Fruit fly (Drosophila melanogaster) whole organism, embryonic: ENCODE data around the gene Obp73a.

ENCODE experiments used
- CG10147 ChIP-seq: fragments of 200-800 bp; sonication (Bioruptor generic); optimal IDR thresholded peaks from 2 replicates; lab custom pipeline; 2019; ENCODE audit warnings: missing biosample characterization, mild to moderate bottlenecking, missing genetic modification characterization, moderate library complexity
- CG10267 ChIP-seq: fragments of 200-800 bp; sonication (Bioruptor generic); optimal IDR thresholded peaks from 2 replicates; lab custom pipeline; 2018; ENCODE audit warnings: missing biosample characterization, mild to moderate bottlenecking, missing genetic modification characterization, moderate library complexity
- CG11456 ChIP-seq: fragments of 200-800 bp; sonication (Bioruptor generic); IDR thresholded peaks from 3 replicates; pipeline ENCODE4 v1.3.6; 2022; ENCODE audit warnings: missing biosample characterization, missing genetic modification characterization
- CG12071 ChIP-seq: fragments of 200-800 bp; sonication (Bioruptor generic); optimal IDR thresholded peaks from 3 replicates; lab custom pipeline; 2018; ENCODE audit warnings: missing biosample characterization, mild to moderate bottlenecking, missing genetic modification characterization
- CG1233 ChIP-seq: fragments of 200-800 bp; sonication (Bioruptor generic); optimal IDR thresholded peaks from 4 replicates; lab custom pipeline; 2018; ENCODE audit warnings: missing biosample characterization, mild to moderate bottlenecking, missing genetic modification characterization
- CG13775 ChIP-seq: fragments of 200-800 bp; sonication (Bioruptor generic); optimal IDR thresholded peaks from 3 replicates; lab custom pipeline; 2017; ENCODE audit warnings: missing biosample characterization, mild to moderate bottlenecking, missing genetic modification characterization
- CG14441 ChIP-seq: fragments of 200-800 bp; sonication (Bioruptor generic); IDR thresholded peaks from 2 replicates; pipeline ENCODE4 v1.3.6; 2022; ENCODE audit warnings: missing biosample characterization, missing genetic modification characterization
- CG1529 ChIP-seq: fragments of 200-800 bp; sonication (Bioruptor generic); optimal IDR thresholded peaks from 3 replicates; lab custom pipeline; 2018; ENCODE audit warnings: missing biosample characterization, missing genetic modification characterization
- CG15601 ChIP-seq: fragments of 200-800 bp; sonication (Bioruptor generic); optimal IDR thresholded peaks from 3 replicates; lab custom pipeline; 2019; ENCODE audit warnings: missing biosample characterization, mild to moderate bottlenecking, missing genetic modification characterization, moderate library complexity
- CG17359 ChIP-seq: fragments of 200-800 bp; sonication (Bioruptor generic); optimal IDR thresholded peaks from 3 replicates; lab custom pipeline; 2018; ENCODE audit warnings: missing biosample characterization, mild to moderate bottlenecking, missing genetic modification characterization, moderate library complexity
- CG1792 ChIP-seq: fragments of 200-800 bp; sonication (Bioruptor generic); optimal IDR thresholded peaks from 2 replicates; lab custom pipeline; 2016; ENCODE audit warnings: missing biosample characterization, missing genetic modification characterization
- CG18262 ChIP-seq: fragments of 200-800 bp; optimal IDR thresholded peaks from 3 replicates; lab custom pipeline; 2019; ENCODE audit warnings: missing biosample characterization, mild to moderate bottlenecking, missing genetic modification characterization, moderate library complexity
- CG2712 ChIP-seq: fragments of 200-800 bp; optimal IDR thresholded peaks from 3 replicates; lab custom pipeline; 2019; ENCODE audit warnings: missing biosample characterization, mild to moderate bottlenecking, missing genetic modification characterization, moderate library complexity
- CG31441 ChIP-seq: fragments of 200-800 bp; sonication (Bioruptor generic); IDR thresholded peaks from 2 replicates; pipeline ENCODE4 v1.3.6; 2022; ENCODE audit warnings: missing biosample characterization, missing genetic modification characterization
- CG34422 ChIP-seq: fragments of 200-800 bp; sonication (Bioruptor generic); IDR thresholded peaks from 3 replicates; pipeline ENCODE4 v1.3.6; 2022; ENCODE audit warnings: missing biosample characterization, missing genetic modification characterization
- CG3838 ChIP-seq: fragments of 200-800 bp; sonication (Bioruptor generic); optimal IDR thresholded peaks from 3 replicates; lab custom pipeline; 2016; ENCODE audit warnings: missing biosample characterization, missing genetic modification characterization
- CG4282 ChIP-seq: fragments of 200-800 bp; sonication (Bioruptor generic); optimal IDR thresholded peaks from 2 replicates; lab custom pipeline; 2016; ENCODE audit warnings: missing biosample characterization, missing genetic modification characterization
- CG4820 ChIP-seq: fragments of 200-800 bp; sonication (Bioruptor generic); optimal IDR thresholded peaks from 3 replicates; lab custom pipeline; 2016; ENCODE audit warnings: missing biosample characterization, missing genetic modification characterization
- CG6683 ChIP-seq: fragments of 200-800 bp; sonication (Bioruptor generic); optimal IDR thresholded peaks from 2 replicates; lab custom pipeline; 2017; ENCODE audit warnings: missing biosample characterization, mild to moderate bottlenecking, missing genetic modification characterization, missing genetic modification reagents
- CG6689 ChIP-seq: fragments of 200-800 bp; sonication (Bioruptor generic); IDR thresholded peaks from 2 replicates; pipeline ENCODE4 v1.3.6; 2022; ENCODE audit warnings: missing biosample characterization, missing genetic modification characterization
- CG7786 ChIP-seq: fragments of 200-800 bp; sonication (Bioruptor generic); optimal IDR thresholded peaks from 2 replicates; lab custom pipeline; 2016; ENCODE audit warnings: missing biosample characterization, missing genetic modification characterization
- CG7839 ChIP-seq: fragments of 200-800 bp; sonication (Bioruptor generic); optimal IDR thresholded peaks from 3 replicates; lab custom pipeline; 2018; ENCODE audit warnings: missing biosample characterization, mild to moderate bottlenecking, missing genetic modification characterization, moderate library complexity
- CkIIα-i1 ChIP-seq: fragments of 200-800 bp; sonication (Bioruptor generic); IDR thresholded peaks from 2 replicates; pipeline ENCODE4 v1.3.6; 2022; ENCODE audit warnings: missing biosample characterization, missing genetic modification characterization
- CoRest ChIP-seq: fragments of 200-800 bp; sonication (Bioruptor generic); optimal IDR thresholded peaks from 3 replicates; lab custom pipeline; 2018; ENCODE audit warnings: missing biosample characterization, mild to moderate bottlenecking, missing genetic modification characterization, moderate library complexity
- Dek ChIP-seq: fragments of 200-800 bp; sonication (Bioruptor generic); optimal IDR thresholded peaks from 3 replicates; lab custom pipeline; 2019; ENCODE audit warnings: missing biosample characterization, mild to moderate bottlenecking, missing genetic modification characterization, moderate library complexity
- Dip3 ChIP-seq: fragments of 200-800 bp; sonication (Bioruptor generic); optimal IDR thresholded peaks from 3 replicates; lab custom pipeline; 2016; ENCODE audit warnings: missing biosample characterization, missing genetic modification characterization
- Hr78 ChIP-seq, 2 experiments: fragments of 200-800 bp in 1 of 2; fragments of >200 bp in 1 of 2; sonication (Bioruptor generic) in 1 of 2; optimal IDR thresholded peaks; 2 replicates each; lab custom pipeline; 2017 to 2019; ENCODE audit warnings: missing biosample characterization in 2 of 2, missing genetic modification characterization in 2 of 2, mild to moderate bottlenecking in 1 of 2, moderate library complexity in 1 of 2
- Max ChIP-seq: fragments of 200-800 bp; sonication (Bioruptor generic); optimal IDR thresholded peaks from 2 replicates; lab custom pipeline; 2016; ENCODE audit warnings: missing biosample characterization, mild to moderate bottlenecking, missing genetic modification characterization
- Meics ChIP-seq: fragments of 200-800 bp; sonication (Bioruptor generic); optimal IDR thresholded peaks from 2 replicates; lab custom pipeline; 2017; ENCODE audit warnings: missing biosample characterization, mild to moderate bottlenecking, missing genetic modification characterization
- Oli ChIP-seq: fragments of 200-800 bp; sonication (Bioruptor generic); optimal IDR thresholded peaks from 2 replicates; lab custom pipeline; 2018; ENCODE audit warnings: missing biosample characterization, mild to moderate bottlenecking, missing genetic modification characterization, moderate library complexity
- Six4 ChIP-seq: fragments of 200-800 bp; sonication (Bioruptor generic); optimal IDR thresholded peaks from 2 replicates; lab custom pipeline; 2016; ENCODE audit warnings: missing biosample characterization, missing genetic modification characterization
- Sox100B ChIP-seq: fragments of 200-800 bp; sonication (Bioruptor generic); optimal IDR thresholded peaks from 3 replicates; lab custom pipeline; 2018; ENCODE audit warnings: missing biosample characterization, mild to moderate bottlenecking, missing genetic modification characterization
- Sox102F ChIP-seq: fragments of 200-800 bp; sonication (Bioruptor generic); optimal IDR thresholded peaks from 2 replicates; lab custom pipeline; 2018; ENCODE audit warnings: missing biosample characterization, mild to moderate bottlenecking, missing genetic modification characterization, moderate library complexity
- ab ChIP-seq: fragments of 200-800 bp; sonication (Bioruptor generic); optimal IDR thresholded peaks from 2 replicates; lab custom pipeline; 2016; ENCODE audit warnings: missing biosample characterization, missing genetic modification characterization
- cato ChIP-seq: fragments of 200-800 bp; sonication (Bioruptor generic); optimal IDR thresholded peaks from 2 replicates; lab custom pipeline; 2016; ENCODE audit warnings: missing biosample characterization, missing genetic modification characterization, borderline replicate concordance
- chinmo ChIP-seq: fragments of 200-800 bp; sonication (Bioruptor generic); IDR thresholded peaks from 4 replicates; pipeline ENCODE4 v1.3.6; 2022; ENCODE audit warnings: missing biosample characterization, missing genetic modification characterization; ENCODE audit not compliant: partially characterized antibody
- dmrt99B ChIP-seq: fragments of 200-800 bp; sonication (Bioruptor generic); optimal IDR thresholded peaks from 2 replicates; lab custom pipeline; 2018; ENCODE audit warnings: missing biosample characterization, mild to moderate bottlenecking, missing genetic modification characterization, moderate library complexity
- exex ChIP-seq: fragments of 200-800 bp; sonication (Bioruptor generic); optimal IDR thresholded peaks from 4 replicates; lab custom pipeline; 2018; ENCODE audit warnings: missing biosample characterization, mild to moderate bottlenecking, missing genetic modification characterization, moderate library complexity
- gem ChIP-seq: fragments of 200-800 bp; sonication (Bioruptor generic); optimal IDR thresholded peaks from 2 replicates; lab custom pipeline; 2019; ENCODE audit warnings: missing biosample characterization, mild to moderate bottlenecking, missing genetic modification characterization, moderate library complexity
- ken ChIP-seq: fragments of 200-800 bp; sonication (Bioruptor generic); IDR thresholded peaks from 3 replicates; pipeline ENCODE4 v1.3.6; 2022; ENCODE audit warnings: missing biosample characterization, missing genetic modification characterization
- pzg ChIP-seq: fragments of 200-800 bp; sonication (Bioruptor generic); optimal IDR thresholded peaks from 3 replicates; lab custom pipeline; 2018; ENCODE audit warnings: missing biosample characterization, mild to moderate bottlenecking, missing genetic modification characterization, moderate library complexity
- sisA ChIP-seq: fragments of 200-800 bp; sonication (Bioruptor generic); IDR thresholded peaks from 2 replicates; pipeline ENCODE4 v1.3.6; 2022; ENCODE audit warnings: missing biosample characterization, missing genetic modification characterization
- vvl ChIP-seq: fragments of 200-800 bp; sonication (Bioruptor generic); IDR thresholded peaks from 2 replicates; pipeline ENCODE4 v1.3.6; 2022; ENCODE audit warnings: missing biosample characterization, missing genetic modification characterization
- wek ChIP-seq: fragments of 200-800 bp; sonication (Bioruptor generic); optimal IDR thresholded peaks from 3 replicates; lab custom pipeline; 2018; ENCODE audit warnings: missing biosample characterization, mild to moderate bottlenecking, missing genetic modification characterization, moderate library complexity
- wor ChIP-seq: fragments of 200-800 bp; sonication (Bioruptor generic); IDR thresholded peaks from 2 replicates; pipeline ENCODE4 v1.3.6; 2022; ENCODE audit warnings: missing biosample characterization, missing genetic modification characterization

The Obp73a gene

DNA sequence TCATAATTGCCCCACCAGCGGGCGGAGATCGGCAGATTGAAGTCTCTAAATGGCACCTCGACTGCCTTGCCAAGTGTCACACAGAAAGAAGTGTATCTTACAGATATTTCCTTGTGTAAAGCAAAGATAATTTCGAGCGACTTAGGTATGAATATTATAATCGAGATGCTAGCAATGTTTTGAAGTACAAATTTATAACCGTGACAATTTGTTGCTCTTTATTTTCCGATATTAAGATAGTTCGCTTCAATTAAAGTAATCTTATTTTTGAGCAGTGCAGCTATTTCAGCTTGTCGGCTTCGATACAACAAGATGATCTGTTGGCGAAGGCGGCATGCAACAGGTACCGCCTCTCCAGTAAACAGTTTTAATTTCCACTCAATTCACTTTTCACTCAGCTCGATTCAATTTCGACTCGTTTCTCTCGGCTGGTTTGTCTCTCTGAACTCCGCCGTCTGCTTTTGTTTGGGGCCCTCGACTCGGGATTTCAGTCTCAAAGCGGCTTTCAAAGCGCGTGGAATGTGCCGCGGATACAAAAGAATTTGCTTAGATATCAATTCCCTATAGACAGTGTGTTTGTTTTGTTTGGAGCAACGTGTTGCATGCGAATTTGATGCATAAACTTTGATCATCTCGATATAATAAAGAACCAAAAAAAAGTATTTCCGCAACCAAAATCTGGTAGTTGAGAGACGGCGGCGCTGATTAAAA lies 28.2 kb upstream of the Obp73a start (continued):
- TF ChIP-seq CG34422 (GFP tag; lab: Robert Waterston, UW) (no peak), CG15601 (tag; lab: Kevin White, UChicago) (no peak), CG18262 (peak; percentile 46), Dip3 (GFP tag; lab: Kevin White, UChicago) (no peak), CG7839 (tag; lab: Kevin White, UChicago) (peak; percentile 27), CG1792 (GFP tag; lab: Kevin White, UChicago) (no peak), CG6689 (GFP tag; lab: Robert Waterston, UW) (0 out of 2 replicates have a peak, but pooled peaks have one; percentile 26), wek (GFP tag; lab: Kevin White, UChicago) (no peak), pzg (GFP tag; lab: Kevin White, UChicago) (no peak), Six4 (GFP tag; lab: Kevin White, UChicago) (no peak), ab (GFP tag; lab: Kevin White, UChicago) (no peak)

dm6 chr3L:16917409-16918173 lies 26.6 kb upstream of the Obp73a start:
- TF ChIP-seq CG10147 (GFP tag; lab: Kevin White, UChicago) (no peak), CG4820 (no peak), CG17359 (peak; percentile 25), CG14441 (no peak), Sox102F (peak; percentile 59), CkIIα-i1 (GFP tag; lab: Robert Waterston, UW) (no peak), cato (GFP tag; lab: Kevin White, UChicago) (no peak), CG31441 (GFP tag; lab: Robert Waterston, UW) (0 out of 2 replicates have a peak, but pooled peaks have one; percentile 24), CG4282 (GFP tag; lab: Kevin White, UChicago) (no peak), sisA (peak; percentile 25; the same call in 1 of the 2 replicates), CoRest (peak; percentile 12), CG2712 (tag; lab: Kevin White, UChicago) (peak; percentile 16), dmrt99B (tag; lab: Kevin White, UChicago) (peak; percentile 48), Meics (no peak), CG10267 (tag; lab: Kevin White, UChicago) (no peak), CG13775 (GFP tag; lab: Kevin White, UChicago) (no peak), CG11456 (GFP tag; lab: Robert Waterston, UW) (0 out of 3 replicates have a peak, but pooled peaks have one; percentile 36), CG3838 (GFP tag; lab: Kevin White, UChicago) (no peak), exex (tag; lab: Kevin White, UChicago) (no peak), Hr78 (GFP tag; optimal IDR thresholded peaks at IDR 0.05; lab: Kevin White, UChicago) (peak in 1 of 2 experiments; percentile 49), CG6683 (GFP tag; lab: Kevin White, UChicago) (no peak), chinmo (GFP tag; lab: Robert Waterston, UW) (peak; percentile 54; the same call in 1 of the 4 replicates), CG7786 (no peak), wor (GFP tag; lab: Robert Waterston, UW) (0 out of 2 replicates have a peak, but pooled peaks have one; percentile 31), Sox100B (GFP tag; lab: Kevin White, UChicago) (peak; percentile 50), CG1529 (GFP tag; lab: Kevin White, UChicago) (no peak), vvl (0 out of 2 replicates have a peak, but pooled peaks have one; percentile 9), Oli (tag; lab: Kevin White, UChicago) (peak; percentile 7), Dek (tag; lab: Kevin White, UChicago) (no peak), ken (GFP tag; lab: Robert Waterston, UW) (no peak), CG12071 (no peak), Max (GFP tag; lab: Kevin White, UChicago) (no peak), CG7839 (tag; lab: Kevin White, UChicago) (peak; percentile 2), CG1233 (GFP tag; lab: Kevin White, UChicago) (no peak), gem (tag; lab: Kevin White, UChicago) (peak; percentile 42)
